Fruit fly (Drosophila melanogaster) Kc167 (cell line): ENCODE data around the gene Hexo1.

Experiments used
- Myc ChIP-seq: fragments of >200 bp; optimal IDR thresholded peaks from 2 replicates; lab custom pipeline; 2017; ENCODE audit warnings: missing external identifiers
- Sin3A ChIP-seq: fragments of >200 bp; optimal IDR thresholded peaks from 2 replicates; lab custom pipeline; 2018; ENCODE audit warnings: missing external identifiers
- h ChIP-seq: fragments of >200 bp; optimal IDR thresholded peaks from 3 replicates; lab custom pipeline; 2018; ENCODE audit warnings: missing external identifiers
- insv ChIP-seq: fragments of >200 bp; optimal IDR thresholded peaks from 3 replicates; lab custom pipeline; 2018; ENCODE audit warnings: missing external identifiers
- psq ChIP-seq: fragments of >200 bp; optimal IDR thresholded peaks from 2 replicates; lab custom pipeline; 2017; ENCODE audit warnings: missing external identifiers
- ttk ChIP-seq: sonication (Bioruptor generic); optimal IDR thresholded peaks from 2 replicates; lab custom pipeline; 2017; ENCODE audit warnings: missing external identifiers

DNA sequence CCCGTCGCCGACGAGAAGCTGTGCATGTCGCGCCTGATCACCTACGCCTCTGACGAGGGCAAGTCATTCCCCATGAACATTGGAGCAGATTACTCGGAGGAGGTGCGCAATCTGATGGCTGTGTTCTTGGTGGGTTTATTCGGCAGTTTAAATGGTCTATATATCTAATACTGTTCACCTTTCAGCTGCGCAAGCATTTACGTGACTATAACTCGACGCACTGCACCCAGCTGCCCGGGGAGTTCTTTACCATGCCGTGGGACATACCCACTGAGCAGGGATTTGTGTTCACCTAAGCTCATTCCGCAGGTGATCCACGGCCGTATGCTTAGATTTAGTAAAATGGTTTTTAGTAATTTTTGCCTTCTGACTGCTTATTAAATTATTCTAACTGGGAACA is 27.3 kb upstream of the Hexo1 start:
- TF ChIP-seq h (lab: Kevin White, UChicago): no peak
- no peak for TF ChIP-seq psq
- no peak for TF ChIP-seq ttk
- TF ChIP-seq Myc (lab: Kevin White, UChicago): no peak
- no peak for TF ChIP-seq insv
- TF ChIP-seq Sin3A (lab: Kevin White, UChicago): no peak
